Fruit fly (Drosophila melanogaster) whole organism, embryonic: ENCODE measurements around the gene CG13654.

ENCODE experiments used
- Aef1 ChIP-seq: fragments of 200-800 bp; sonication (Bioruptor generic); IDR thresholded peaks from 3 replicates; pipeline ENCODE4 v1.3.6; 2022; ENCODE audit warnings: missing biosample characterization, missing genetic modification characterization
- Atf-2 ChIP-seq: fragments of 200-800 bp; sonication (Bioruptor generic); optimal IDR thresholded peaks from 2 replicates; lab custom pipeline; 2016; ENCODE audit warnings: missing biosample characterization, missing genetic modification characterization
- CG12744 ChIP-seq: fragments of 200-800 bp; sonication (Bioruptor generic); optimal IDR thresholded peaks from 2 replicates; lab custom pipeline; 2016; ENCODE audit warnings: missing biosample characterization, missing genetic modification characterization
- CG13287 ChIP-seq: fragments of 200-800 bp; sonication (Bioruptor generic); IDR thresholded peaks from 2 replicates; pipeline ENCODE4 v1.3.6; 2022; ENCODE audit warnings: missing biosample characterization, missing genetic modification characterization; ENCODE audit not compliant: partially characterized antibody
- CG15479 ChIP-seq: fragments of 200-800 bp; sonication (Bioruptor generic); optimal IDR thresholded peaks from 3 replicates; lab custom pipeline; 2019; ENCODE audit warnings: missing biosample characterization, mild to moderate bottlenecking, missing genetic modification characterization, moderate library complexity
- CG15601 ChIP-seq: fragments of 200-800 bp; sonication (Bioruptor generic); optimal IDR thresholded peaks from 3 replicates; lab custom pipeline; 2019; ENCODE audit warnings: missing biosample characterization, mild to moderate bottlenecking, missing genetic modification characterization, moderate library complexity
- CG15696 ChIP-seq: fragments of 200-800 bp; sonication (Bioruptor generic); optimal IDR thresholded peaks from 2 replicates; lab custom pipeline; 2019; ENCODE audit warnings: missing biosample characterization, mild to moderate bottlenecking, missing genetic modification characterization, moderate library complexity
- CG1603 ChIP-seq: fragments of 200-800 bp; sonication (Bioruptor generic); optimal IDR thresholded peaks from 2 replicates; lab custom pipeline; 2019; ENCODE audit warnings: missing biosample characterization, mild to moderate bottlenecking, missing genetic modification characterization, moderate library complexity
- CG1647 ChIP-seq: fragments of 200-800 bp; sonication (Bioruptor generic); optimal IDR thresholded peaks from 3 replicates; lab custom pipeline; 2016; ENCODE audit warnings: missing biosample characterization, missing genetic modification characterization
- CG17361 ChIP-seq: fragments of 200-800 bp; sonication (Bioruptor generic); IDR thresholded peaks from 3 replicates; pipeline ENCODE4 v1.3.6; 2022; ENCODE audit warnings: missing biosample characterization, missing genetic modification characterization
- CG18476 ChIP-seq: fragments of 200-800 bp; sonication (Bioruptor generic); optimal IDR thresholded peaks from 2 replicates; lab custom pipeline; 2016; ENCODE audit warnings: missing biosample characterization, mild to moderate bottlenecking, missing genetic modification characterization
- CG30431 ChIP-seq: fragments of 200-800 bp; sonication (Bioruptor generic); optimal IDR thresholded peaks from 2 replicates; lab custom pipeline; 2017; ENCODE audit warnings: missing biosample characterization, missing genetic modification characterization
- CG31224 ChIP-seq: fragments of 200-800 bp; sonication (Bioruptor generic); IDR thresholded peaks from 2 replicates; pipeline ENCODE4 v1.3.6; 2022; ENCODE audit warnings: missing biosample characterization, missing genetic modification characterization
- CG4424 ChIP-seq: fragments of 200-800 bp; sonication (Bioruptor generic); optimal IDR thresholded peaks from 3 replicates; lab custom pipeline; 2016; ENCODE audit warnings: missing biosample characterization, missing genetic modification characterization
- CG4820 ChIP-seq: fragments of 200-800 bp; sonication (Bioruptor generic); optimal IDR thresholded peaks from 3 replicates; lab custom pipeline; 2016; ENCODE audit warnings: missing biosample characterization, missing genetic modification characterization
- CG7839 ChIP-seq: fragments of 200-800 bp; sonication (Bioruptor generic); optimal IDR thresholded peaks from 3 replicates; lab custom pipeline; 2018; ENCODE audit warnings: missing biosample characterization, mild to moderate bottlenecking, missing genetic modification characterization, moderate library complexity
- CG7928 ChIP-seq: fragments of 200-800 bp; sonication (Bioruptor generic); optimal IDR thresholded peaks from 2 replicates; lab custom pipeline; 2017; ENCODE audit warnings: missing biosample characterization, mild to moderate bottlenecking, missing genetic modification characterization
- CG8359 ChIP-seq: fragments of 200-800 bp; sonication (Bioruptor generic); optimal IDR thresholded peaks from 2 replicates; lab custom pipeline; 2017; ENCODE audit warnings: missing biosample characterization, mild to moderate bottlenecking, missing genetic modification characterization, borderline replicate concordance
- CG8944 ChIP-seq: fragments of 200-800 bp; sonication (Bioruptor generic); optimal IDR thresholded peaks from 3 replicates; lab custom pipeline; 2016; ENCODE audit warnings: missing biosample characterization, missing genetic modification characterization
- CG9797 ChIP-seq: fragments of 200-800 bp; sonication (Bioruptor generic); optimal IDR thresholded peaks from 3 replicates; lab custom pipeline; 2018; ENCODE audit warnings: missing biosample characterization, mild to moderate bottlenecking, missing genetic modification characterization
- D19A ChIP-seq: fragments of 200-800 bp; optimal IDR thresholded peaks from 3 replicates; lab custom pipeline; 2019; ENCODE audit warnings: missing biosample characterization, mild to moderate bottlenecking, missing genetic modification characterization, moderate library complexity
- D19B ChIP-seq: fragments of 200-800 bp; sonication (Bioruptor generic); optimal IDR thresholded peaks from 2 replicates; lab custom pipeline; 2017; ENCODE audit warnings: missing biosample characterization, mild to moderate bottlenecking, missing genetic modification characterization
- Gug ChIP-seq: fragments of 200-800 bp; sonication (Bioruptor generic); IDR thresholded peaks from 4 replicates; pipeline ENCODE4 v1.3.6; 2022; ENCODE audit warnings: missing biosample characterization, missing genetic modification characterization
- Hr3 ChIP-seq: fragments of 200-800 bp; sonication (Bioruptor generic); optimal IDR thresholded peaks from 3 replicates; lab custom pipeline; 2016; ENCODE audit warnings: missing biosample characterization, missing genetic modification characterization
- Hr39 ChIP-seq: fragments of >200 bp; optimal IDR thresholded peaks from 2 replicates; lab custom pipeline; 2017
- Pdp1 ChIP-seq, 2 experiments: fragments of 200-800 bp; sonication (Bioruptor generic); optimal IDR thresholded peaks; 3 replicates each; lab custom pipeline; 2016; ENCODE audit warnings: missing biosample characterization in 2 of 2, missing genetic modification characterization in 2 of 2, mild to moderate bottlenecking in 1 of 2, moderate library complexity in 1 of 2
- TFAM ChIP-seq: fragments of 200-800 bp; sonication (Bioruptor generic); optimal IDR thresholded peaks from 2 replicates; lab custom pipeline; 2017; ENCODE audit warnings: missing biosample characterization, missing genetic modification characterization, inconsistent platforms
- Trl ChIP-seq, 3 experiments: fragments of >200 bp in 2 of 3; fragments of 200-800 bp in 1 of 3; sonication (Bioruptor generic) in 1 of 3; optimal IDR thresholded peaks; 2 replicates in 1 of 3; 3 replicates in 2 of 3; lab custom pipeline; 2016 to 2017; ENCODE audit warnings: missing biosample characterization in 1 of 3, missing genetic modification characterization in 1 of 3
- Xbp1 ChIP-seq: fragments of 200-800 bp; sonication (Bioruptor generic); optimal IDR thresholded peaks from 3 replicates; lab custom pipeline; 2016; ENCODE audit warnings: missing biosample characterization, mild to moderate bottlenecking, missing genetic modification characterization
- bowl ChIP-seq: fragments of 200-800 bp; sonication (Bioruptor generic); IDR thresholded peaks from 2 replicates; pipeline ENCODE4 v1.3.6; 2022; ENCODE audit warnings: missing biosample characterization, missing genetic modification characterization
- bsh ChIP-seq, 2 experiments: fragments of 200-800 bp; sonication (Bioruptor generic); optimal IDR thresholded peaks; 2 replicates each; lab custom pipeline; 2017 to 2018; ENCODE audit warnings: mild to moderate bottlenecking in 2 of 2, missing biosample characterization in 2 of 2, missing genetic modification characterization in 2 of 2, moderate library complexity in 1 of 2
- chif ChIP-seq, 2 experiments: fragments of 200-800 bp; sonication (Bioruptor generic); optimal IDR thresholded peaks; 3 replicates each; lab custom pipeline; 2016; ENCODE audit warnings: missing biosample characterization in 2 of 2, missing genetic modification characterization in 2 of 2
- ci ChIP-seq: fragments of 200-800 bp; sonication (Bioruptor generic); IDR thresholded peaks from 3 replicates; pipeline ENCODE4 v1.3.6; 2022; ENCODE audit warnings: missing biosample characterization, missing genetic modification characterization
- cwo ChIP-seq: fragments of 200-800 bp; sonication (Bioruptor generic); optimal IDR thresholded peaks from 3 replicates; lab custom pipeline; 2017; ENCODE audit warnings: missing biosample characterization, missing genetic modification characterization, mild to moderate bottlenecking, moderate library complexity, missing genetic modification reagents
- dan ChIP-seq: fragments of 200-800 bp; sonication (Bioruptor generic); IDR thresholded peaks from 2 replicates; pipeline ENCODE4 v1.3.6; 2022; ENCODE audit warnings: missing biosample characterization, missing genetic modification characterization
- gfzf ChIP-seq: fragments of 200-800 bp; sonication (Bioruptor generic); optimal IDR thresholded peaks from 2 replicates; lab custom pipeline; 2016; ENCODE audit warnings: missing biosample characterization, mild to moderate bottlenecking, missing genetic modification characterization, moderate library complexity
- grau ChIP-seq: fragments of 200-800 bp; optimal IDR thresholded peaks from 3 replicates; lab custom pipeline; 2019; ENCODE audit warnings: missing biosample characterization, mild to moderate bottlenecking, missing genetic modification characterization, moderate library complexity
- ind ChIP-seq: fragments of 200-800 bp; sonication (Bioruptor generic); optimal IDR thresholded peaks from 3 replicates; lab custom pipeline; 2016; ENCODE audit warnings: missing biosample characterization, missing genetic modification characterization
- inv ChIP-seq: fragments of 200-800 bp; sonication (Bioruptor generic); IDR thresholded peaks from 2 replicates; pipeline ENCODE4 v1.3.6; 2022; ENCODE audit warnings: missing biosample characterization, missing genetic modification characterization; ENCODE audit not compliant: partially characterized antibody
- jing ChIP-seq: fragments of 200-800 bp; sonication (Bioruptor generic); optimal IDR thresholded peaks from 2 replicates; lab custom pipeline; 2018; ENCODE audit warnings: missing biosample characterization, mild to moderate bottlenecking, missing genetic modification characterization
- nmo ChIP-seq: fragments of 200-800 bp; sonication (Bioruptor generic); optimal IDR thresholded peaks from 2 replicates; lab custom pipeline; 2018; ENCODE audit warnings: missing biosample characterization, mild to moderate bottlenecking, missing genetic modification characterization, moderate library complexity
- pan ChIP-seq, 4 experiments: fragments of >200 bp in 3 of 4; fragments of 200-800 bp in 1 of 4; sonication (Bioruptor generic) in 1 of 4; optimal IDR thresholded peaks in 3 of 4; IDR thresholded peaks in 1 of 4; 2 replicates each; pipeline versions ENCODE4 v1.3.6 to Lab custom; 2017 to 2022; ENCODE audit warnings: missing biosample characterization in 2 of 4, missing genetic modification characterization in 2 of 4, mixed read lengths in 1 of 4
- pita ChIP-seq: fragments of 200-800 bp; sonication (Bioruptor generic); optimal IDR thresholded peaks from 2 replicates; lab custom pipeline; 2017; ENCODE audit warnings: missing biosample characterization, mild to moderate bottlenecking, missing genetic modification characterization
- row ChIP-seq: fragments of 200-800 bp; sonication (Bioruptor generic); IDR thresholded peaks from 3 replicates; pipeline ENCODE4 v1.3.6; 2022; ENCODE audit warnings: missing biosample characterization, missing genetic modification characterization
- salm ChIP-seq: fragments of 200-800 bp; sonication (Bioruptor generic); optimal IDR thresholded peaks from 2 replicates; lab custom pipeline; 2018; ENCODE audit warnings: missing biosample characterization, mild to moderate bottlenecking, missing genetic modification characterization
- sisA ChIP-seq: fragments of 200-800 bp; sonication (Bioruptor generic); IDR thresholded peaks from 2 replicates; pipeline ENCODE4 v1.3.6; 2022; ENCODE audit warnings: missing biosample characterization, missing genetic modification characterization
- sqz ChIP-seq: fragments of 200-800 bp; sonication (Bioruptor generic); optimal IDR thresholded peaks from 3 replicates; lab custom pipeline; 2018; ENCODE audit warnings: missing biosample characterization, mild to moderate bottlenecking, missing genetic modification characterization
- tx ChIP-seq: fragments of 200-800 bp; sonication (Bioruptor generic); optimal IDR thresholded peaks from 2 replicates; lab custom pipeline; 2016; ENCODE audit warnings: missing biosample characterization, missing genetic modification characterization
- unpg ChIP-seq: fragments of 200-800 bp; sonication (Bioruptor generic); optimal IDR thresholded peaks from 3 replicates; lab custom pipeline; 2018; ENCODE audit warnings: missing biosample characterization, mild to moderate bottlenecking, missing genetic modification characterization, moderate library complexity
- wek ChIP-seq: fragments of 200-800 bp; sonication (Bioruptor generic); optimal IDR thresholded peaks from 3 replicates; lab custom pipeline; 2018; ENCODE audit warnings: missing biosample characterization, mild to moderate bottlenecking, missing genetic modification characterization, moderate library complexity

The CG13654 gene

DNA sequence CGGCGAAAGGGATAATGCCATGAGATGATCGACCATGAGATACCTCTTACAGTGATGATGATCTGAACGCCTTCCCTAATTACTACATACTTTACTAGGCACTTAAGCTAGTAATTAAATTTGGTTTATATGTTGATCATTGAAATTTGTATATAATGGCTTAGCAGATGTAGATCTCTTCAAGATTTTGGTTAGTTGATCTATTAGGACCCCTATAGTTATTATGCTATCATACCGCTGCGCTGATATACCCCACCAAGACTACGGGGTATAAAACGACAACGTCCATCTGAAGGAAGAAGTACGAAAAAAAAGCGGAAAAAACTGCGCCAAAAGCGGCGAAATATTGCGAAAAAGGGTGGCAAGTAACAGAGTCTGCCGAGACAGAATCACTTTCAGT is 25.4 kb upstream of the CG13654 start (continued):
- no peak for TF ChIP-seq CG15601 (tag; lab: Kevin White, UChicago)
- TF ChIP-seq Xbp1 = peak; percentile 8
- TF ChIP-seq ind (GFP tag; lab: Kevin White, UChicago) = no peak
- TF ChIP-seq sisA = no peak
- no peak for TF ChIP-seq Aef1
- TF ChIP-seq gfzf (GFP tag; lab: Kevin White, UChicago) = no peak
- no peak for TF ChIP-seq cwo (GFP tag; lab: Kevin White, UChicago)
- TF ChIP-seq inv (GFP tag; lab: Robert Waterston, UW) = no peak
- TF ChIP-seq Atf-2 = peak; percentile 3
- no peak for TF ChIP-seq Gug
- TF ChIP-seq grau (tag; lab: Kevin White, UChicago) = peak; percentile 36
- peak; percentile 40 for TF ChIP-seq CG7839 (tag; lab: Kevin White, UChicago)
- TF ChIP-seq bowl = no peak
- no peak for TF ChIP-seq CG13287
- TF ChIP-seq CG18476 = no peak
- no peak for TF ChIP-seq CG7928
- TF ChIP-seq jing (GFP tag; lab: Kevin White, UChicago) = no peak
- peak; percentile 5 for TF ChIP-seq unpg
- peak in 1 of 2 experiments; percentile 14 for TF ChIP-seq bsh (GFP tag; optimal IDR thresholded peaks at IDR 0.05; lab: Kevin White, UChicago)
- TF ChIP-seq chif (GFP tag; optimal IDR thresholded peaks at IDR 0.05; lab: Kevin White, UChicago) = peak in 1 of 2 experiments; percentile 42
- no peak for TF ChIP-seq CG8359
- no peak for TF ChIP-seq CG1647
- TF ChIP-seq CG8944 (GFP tag; lab: Kevin White, UChicago) = no peak
- peak; percentile 48 for TF ChIP-seq CG4424
- TF ChIP-seq CG12744 (GFP tag; lab: Kevin White, UChicago) = no peak
- TF ChIP-seq D19A (tag; lab: Kevin White, UChicago) = peak; percentile 49
- TF ChIP-seq CG15479 = no peak
- TF ChIP-seq CG30431 (GFP tag; lab: Kevin White, UChicago) = peak; percentile 15
- TF ChIP-seq CG1603 (tag; lab: Kevin White, UChicago) = peak; percentile 58
- no peak for TF ChIP-seq CG31224 (GFP tag; lab: Robert Waterston, UW)
- peak; percentile 61 for TF ChIP-seq CG17361 (GFP tag; lab: Robert Waterston, UW)
- peak; percentile 53 for TF ChIP-seq row
- TF ChIP-seq pita (GFP tag; lab: Kevin White, UChicago) = no peak
- peak; percentile 66 for TF ChIP-seq CG15696 (tag; lab: Kevin White, UChicago)
- peak; percentile 41 for TF ChIP-seq nmo (GFP tag; lab: Kevin White, UChicago)
- TF ChIP-seq Hr3 (GFP tag; lab: Kevin White, UChicago) = peak; percentile 4
- TF ChIP-seq Pdp1 (GFP tag; optimal IDR thresholded peaks at IDR 0.05; lab: Kevin White, UChicago) = peak in 1 of 2 experiments; percentile 37
- TF ChIP-seq Hr39 (lab: Kevin White, UChicago) = no peak
- no peak for TF ChIP-seq TFAM (GFP tag; lab: Kevin White, UChicago)
- TF ChIP-seq sqz (GFP tag; lab: Kevin White, UChicago) = peak; percentile 27
- no peak for TF ChIP-seq Trl (optimal IDR thresholded peaks at IDR 0.05; lab: Kevin White, UChicago)
- TF ChIP-seq Trl (GFP tag; optimal IDR thresholded peaks at IDR 0.05; lab: Kevin White, UChicago) = peak; percentile 4
- TF ChIP-seq tx = no peak
- TF ChIP-seq ci (GFP tag; lab: Robert Waterston, UW) = no peak
- TF ChIP-seq salm (tag; lab: Kevin White, UChicago) = no peak
- TF ChIP-seq CG9797 (GFP tag; lab: Kevin White, UChicago) = no peak
- no peak for TF ChIP-seq dan (GFP tag; lab: Robert Waterston, UW)
- no peak for TF ChIP-seq wek (GFP tag; lab: Kevin White, UChicago)
- TF ChIP-seq D19B (GFP tag; lab: Kevin White, UChicago) = peak; percentile 83
- peak; percentile 44 for TF ChIP-seq CG4820
- TF ChIP-seq pan (optimal IDR thresholded peaks at IDR 0.05; lab: Kevin White, UChicago) = peak in 1 of 2 experiments; percentile 77
- TF ChIP-seq pan (GFP tag; optimal IDR thresholded peaks at IDR 0.05 in 1 of 2, IDR thresholded peaks at IDR 0.05 in 1 of 2) = peak in 1 of 2 experiments; percentile 66
